Worm (Caenorhabditis elegans) whole organism, L1 larva: ENCODE results near the gene rack-1.

Experiments
- C04F5.9 ChIP-seq: sonication (generic microtip); optimal IDR thresholded peaks from 2 replicates; lab custom pipeline; 2016; ENCODE audit warnings: missing genetic modification characterization, missing compliant biosample characterization
- C34B4.2 ChIP-seq: sonication (generic microtip); optimal IDR thresholded peaks from 2 replicates; lab custom pipeline; 2017; ENCODE audit warnings: mild to moderate bottlenecking, missing genetic modification characterization, missing compliant biosample characterization
- aly-2 ChIP-seq: fragments of 150-350 bp; optimal IDR thresholded peaks from 2 replicates; lab custom pipeline; 2014; ENCODE audit warnings: missing biosample characterization, missing genetic modification characterization
- ama-1 ChIP-seq: fragments of 150-350 bp; optimal IDR thresholded peaks from 2 replicates; lab custom pipeline; 2014
- blmp-1 ChIP-seq: fragments of 150-350 bp; optimal IDR thresholded peaks from 2 replicates; lab custom pipeline; 2014; ENCODE audit warnings: missing biosample characterization, missing genetic modification characterization
- ceh-63 ChIP-seq: fragments of 200-800 bp; sonication (Bioruptor generic); optimal IDR thresholded peaks from 2 replicates; lab custom pipeline; 2018; ENCODE audit warnings: mild to moderate bottlenecking, missing genetic modification characterization, missing compliant biosample characterization
- ceh-8 ChIP-seq: fragments of 200-800 bp; sonication (Bioruptor generic); optimal IDR thresholded peaks from 2 replicates; lab custom pipeline; 2018; ENCODE audit warnings: mild to moderate bottlenecking, missing genetic modification characterization, moderate library complexity, missing compliant biosample characterization
- ceh-82 ChIP-seq, 3 experiments: fragments of 150-350 bp in 1 of 3; sonication (generic microtip) in 2 of 3; optimal IDR thresholded peaks; 2 replicates each; lab custom pipeline; 2014 to 2017; ENCODE audit warnings: missing biosample characterization in 3 of 3, missing genetic modification characterization in 3 of 3
- ceh-88 ChIP-seq: fragments of 200-800 bp; sonication (Bioruptor generic); IDR thresholded peaks from 2 replicates; pipeline ENCODE4 v1.3.6; 2022; ENCODE audit warnings: missing genetic modification characterization, missing compliant biosample characterization
- ceh-90 ChIP-seq: sonication (generic microtip); optimal IDR thresholded peaks from 2 replicates; lab custom pipeline; 2016; ENCODE audit warnings: missing genetic modification characterization, missing compliant biosample characterization
- ces-1 ChIP-seq: fragments of 150-350 bp; optimal IDR thresholded peaks from 2 replicates; lab custom pipeline; 2014; ENCODE audit warnings: missing biosample characterization, missing genetic modification reagents, missing genetic modification characterization
- dpl-1 ChIP-seq, 3 experiments: fragments of 150-350 bp in 2 of 3; sonication (generic microtip) in 1 of 3; optimal IDR thresholded peaks; 2 replicates each; lab custom pipeline; 2014 to 2017; ENCODE audit warnings: missing biosample characterization in 3 of 3, missing genetic modification characterization in 3 of 3, missing genetic modification reagents in 3 of 3
- efl-1 ChIP-seq, 4 experiments: fragments of 150-350 bp; optimal IDR thresholded peaks in 3 of 4; peaks in 1 of 4; 1 replicate in 1 of 4; 2 replicates in 3 of 4; lab custom pipeline; 2014; ENCODE audit warnings: missing biosample characterization in 2 of 4, missing genetic modification characterization in 2 of 4, missing genetic modification reagents in 2 of 4
- fkh-10 ChIP-seq: sonication (generic microtip); optimal IDR thresholded peaks from 2 replicates; lab custom pipeline; 2017; ENCODE audit warnings: missing biosample characterization, missing genetic modification reagents, missing genetic modification characterization
- hlh-17 ChIP-seq: fragments of 200-800 bp; sonication (Bioruptor generic); optimal IDR thresholded peaks from 2 replicates; lab custom pipeline; 2018; ENCODE audit warnings: missing genetic modification characterization, mild to moderate bottlenecking, missing compliant biosample characterization, moderate library complexity, borderline replicate concordance
- irx-1 ChIP-seq: sonication (generic microtip); optimal IDR thresholded peaks from 2 replicates; lab custom pipeline; 2016; ENCODE audit warnings: missing genetic modification characterization, missing compliant biosample characterization
- lin-35 ChIP-seq, 2 experiments: fragments of 150-350 bp; optimal IDR thresholded peaks; 2 replicates each; lab custom pipeline; 2014; ENCODE audit warnings: missing biosample characterization in 2 of 2, missing genetic modification characterization in 2 of 2, missing genetic modification reagents in 2 of 2
- lin-39 ChIP-seq: fragments of 150-350 bp; optimal IDR thresholded peaks from 2 replicates; lab custom pipeline; 2014; ENCODE audit warnings: missing biosample characterization, missing genetic modification reagents, missing genetic modification characterization
- lsy-2 ChIP-seq, 2 experiments: fragments of 150-350 bp; optimal IDR thresholded peaks; 2 replicates each; lab custom pipeline; 2014; ENCODE audit warnings: missing biosample characterization in 2 of 2, missing genetic modification characterization in 2 of 2
- mab-9 ChIP-seq: fragments of 200-800 bp; sonication (Bioruptor generic); IDR thresholded peaks from 2 replicates; pipeline ENCODE4 v1.3.6; 2022; ENCODE audit warnings: missing genetic modification reagents, missing genetic modification characterization, missing compliant biosample characterization
- mef-2 ChIP-seq: fragments of 150-350 bp; optimal IDR thresholded peaks from 2 replicates; lab custom pipeline; 2014; ENCODE audit warnings: missing biosample characterization, missing genetic modification characterization
- nhr-11 ChIP-seq: fragments of 150-350 bp; optimal IDR thresholded peaks from 2 replicates; lab custom pipeline; 2014; ENCODE audit warnings: missing biosample characterization, missing genetic modification characterization
- nhr-12 ChIP-seq: sonication (generic microtip); optimal IDR thresholded peaks from 2 replicates; lab custom pipeline; 2017; ENCODE audit warnings: missing biosample characterization, missing genetic modification characterization
- nhr-19 ChIP-seq: fragments of 200-800 bp; sonication (Bioruptor generic); conservative IDR thresholded peaks from 2 replicates; pipeline ENCODE4 v1.3.6; 2022; ENCODE audit warnings: missing genetic modification characterization, missing compliant biosample characterization
- nhr-28 ChIP-seq: fragments of 150-350 bp; optimal IDR thresholded peaks from 2 replicates; lab custom pipeline; 2014; ENCODE audit warnings: missing biosample characterization, missing genetic modification characterization
- nhr-47 ChIP-seq: sonication (generic microtip); optimal IDR thresholded peaks from 2 replicates; lab custom pipeline; 2016; ENCODE audit warnings: mild to moderate bottlenecking, missing genetic modification characterization, moderate library complexity, missing compliant biosample characterization
- nhr-77 ChIP-seq: fragments of 150-350 bp; optimal IDR thresholded peaks from 2 replicates; lab custom pipeline; 2014; ENCODE audit warnings: missing biosample characterization, missing genetic modification characterization
- nhr-85 ChIP-seq: sonication (generic microtip); peaks from one replicate; lab custom pipeline; 2016; ENCODE audit warnings: missing genetic modification characterization, inconsistent platforms, missing compliant biosample characterization
- nhr-90 ChIP-seq: sonication (generic microtip); optimal IDR thresholded peaks from 2 replicates; lab custom pipeline; 2016; ENCODE audit warnings: mild to moderate bottlenecking, missing genetic modification characterization, missing compliant biosample characterization; ENCODE audit not compliant: poor library complexity
- pag-3 ChIP-seq: sonication (generic microtip); optimal IDR thresholded peaks from 2 replicates; lab custom pipeline; 2017; ENCODE audit warnings: missing genetic modification characterization, mild to moderate bottlenecking, missing compliant biosample characterization, antibody characterized with exemption, borderline replicate concordance; ENCODE audit not compliant: insufficient read depth
- pax-3 ChIP-seq: fragments of 200-800 bp; sonication (Bioruptor generic); optimal IDR thresholded peaks from 2 replicates; lab custom pipeline; 2018; ENCODE audit warnings: mild to moderate bottlenecking, missing genetic modification characterization, moderate library complexity, missing compliant biosample characterization
- pqm-1 ChIP-seq: sonication (generic microtip); optimal IDR thresholded peaks from 3 replicates; lab custom pipeline; 2017; ENCODE audit warnings: missing biosample characterization, missing genetic modification characterization
- rnt-1 ChIP-seq: sonication (generic microtip); optimal IDR thresholded peaks from 2 replicates; lab custom pipeline; 2016; ENCODE audit warnings: mild to moderate bottlenecking, missing genetic modification characterization, moderate library complexity, missing compliant biosample characterization
- skn-1 ChIP-seq: fragments of 150-350 bp; optimal IDR thresholded peaks from 2 replicates; lab custom pipeline; 2014; ENCODE audit warnings: missing biosample characterization, missing genetic modification characterization
- snpc-4 ChIP-seq: fragments of 150-350 bp; optimal IDR thresholded peaks from 2 replicates; lab custom pipeline; 2014; ENCODE audit warnings: missing biosample characterization, missing genetic modification characterization
- sox-4 ChIP-seq: sonication (generic microtip); optimal IDR thresholded peaks from 2 replicates; lab custom pipeline; 2016; ENCODE audit warnings: missing genetic modification characterization, missing compliant biosample characterization
- sptf-1 ChIP-seq: fragments of 150-350 bp; optimal IDR thresholded peaks from 2 replicates; lab custom pipeline; 2014; ENCODE audit warnings: missing biosample characterization, missing genetic modification characterization
- tbx-2 ChIP-seq: sonication (generic microtip); optimal IDR thresholded peaks from 2 replicates; lab custom pipeline; 2016; ENCODE audit warnings: missing genetic modification characterization, missing compliant biosample characterization
- unc-130 ChIP-seq: fragments of 150-350 bp; optimal IDR thresholded peaks from 2 replicates; lab custom pipeline; 2017; ENCODE audit warnings: missing biosample characterization, missing genetic modification characterization, inconsistent platforms
- unc-62 ChIP-seq: fragments of 150-350 bp; optimal IDR thresholded peaks from 2 replicates; lab custom pipeline; 2014; ENCODE audit warnings: missing biosample characterization, missing genetic modification reagents, missing genetic modification characterization
- unc-98 ChIP-seq: fragments of 200-800 bp; sonication (Bioruptor generic); IDR thresholded peaks from 2 replicates; pipeline ENCODE4 v1.3.6; 2022; ENCODE audit warnings: missing genetic modification characterization, missing compliant biosample characterization
- zag-1 ChIP-seq: fragments of 150-350 bp; optimal IDR thresholded peaks from 2 replicates; lab custom pipeline; 2014; ENCODE audit warnings: missing biosample characterization, missing genetic modification characterization
- zip-4 ChIP-seq: fragments of 200-800 bp; sonication (Bioruptor generic); optimal IDR thresholded peaks from 2 replicates; lab custom pipeline; 2018; ENCODE audit warnings: mild to moderate bottlenecking, missing genetic modification characterization, moderate library complexity, missing compliant biosample characterization

Gene rack-1

DNA sequence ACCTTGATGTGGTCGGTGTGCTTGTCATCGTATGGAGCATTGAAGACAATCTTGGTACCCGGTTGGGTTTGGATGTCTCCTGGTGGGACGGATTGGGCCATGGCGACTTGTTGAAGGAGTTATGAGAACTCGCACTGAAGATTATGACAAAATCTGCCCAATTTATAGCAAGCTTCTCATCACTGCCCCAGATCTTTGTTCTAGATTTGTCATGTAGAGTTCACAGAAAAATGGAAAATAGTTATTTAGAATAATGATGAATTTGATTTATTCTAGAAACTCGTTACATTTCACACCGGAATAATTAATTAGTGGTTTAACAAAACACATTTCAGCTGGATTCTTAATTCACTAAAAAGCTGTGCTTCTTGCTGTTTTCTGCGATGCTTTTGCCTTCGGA, 32.8 kb upstream of the rack-1 start, which contains the start of gene msp-38:
TSS of gene msp-38 (minus strand) at position 101 of the 400 bp plus-strand sequence.
- TF ChIP-seq lin-35 (GFP tag; optimal IDR thresholded peaks at IDR 0.05; lab: Kevin White, UChicago) (no peak), fkh-10 (GFP tag; lab: Kevin White, UChicago) (no peak), tbx-2 (no peak), mab-9 (no peak), pqm-1 (tag; lab: Kevin White, UChicago) (no peak), ceh-8 (no peak), nhr-77 (tag; lab: Kevin White, UChicago) (no peak), nhr-19 (GFP tag; lab: Robert Waterston, UW) (no peak), nhr-47 (no peak), ces-1 (no peak), nhr-28 (no peak), efl-1 (optimal IDR thresholded peaks at IDR 0.05; lab: Kevin White, UChicago) (no peak), efl-1 (GFP tag; optimal IDR thresholded peaks at IDR 0.05 in 1 of 2; lab: Kevin White, UChicago) (no peak), nhr-11 (tag; lab: Kevin White, UChicago) (no peak), sox-4 (tag; lab: Kevin White, UChicago) (no peak), nhr-12 (tag; lab: Kevin White, UChicago) (no peak), ceh-82 (tag; optimal IDR thresholded peaks at IDR 0.05; lab: Kevin White, UChicago) (no peak), nhr-90 (tag; lab: Kevin White, UChicago) (no peak), pag-3 (tag; lab: Kevin White, UChicago) (no peak), ceh-63 (GFP tag; lab: Kevin White, UChicago) (no peak), C34B4.2 (no peak)

ce11 chrIV:10144487-10144886, 32.0 kb upstream of the rack-1 start:
- TF ChIP-seq snpc-4 (tag; lab: Kevin White, UChicago) (no peak), skn-1 (tag; lab: Kevin White, UChicago) (peak; percentile 55)

DNA sequence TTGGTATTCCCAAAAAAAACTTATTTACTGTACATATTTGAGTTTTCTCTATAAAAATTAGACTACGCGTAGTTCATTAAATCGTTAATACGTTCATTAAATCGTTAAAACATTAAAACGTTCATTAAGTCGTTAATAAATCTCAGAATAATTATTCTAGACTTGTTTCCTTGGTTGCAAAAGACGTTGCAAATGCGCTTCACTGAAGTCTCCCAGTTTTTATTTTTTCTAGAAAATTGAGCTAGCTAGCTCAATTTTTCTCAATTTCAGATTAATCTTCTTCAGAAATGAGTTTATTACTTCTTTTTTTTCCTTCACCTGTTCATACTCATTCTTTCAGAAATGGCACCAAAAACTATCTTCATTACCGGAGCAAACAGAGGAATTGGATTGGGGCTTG, 31.6 kb upstream of the rack-1 start:
- TF ChIP-seq ceh-88: no peak
- no peak for TF ChIP-seq efl-1 (optimal IDR thresholded peaks at IDR 0.05; lab: Kevin White, UChicago)
- TF ChIP-seq efl-1 (GFP tag; optimal IDR thresholded peaks at IDR 0.05 in 1 of 2; lab: Kevin White, UChicago): no peak
- TF ChIP-seq pqm-1 (tag; lab: Kevin White, UChicago): no peak
- TF ChIP-seq unc-62: no peak
- no peak for TF ChIP-seq rnt-1 (tag; lab: Kevin White, UChicago)
- TF ChIP-seq sptf-1 (tag; lab: Kevin White, UChicago): no peak
- no peak for TF ChIP-seq dpl-1 (GFP tag; optimal IDR thresholded peaks at IDR 0.05; lab: Kevin White, UChicago)
- TF ChIP-seq lin-39 (tag; lab: Kevin White, UChicago): no peak
- TF ChIP-seq zag-1 (tag; lab: Kevin White, UChicago): no peak
- TF ChIP-seq nhr-12 (tag; lab: Kevin White, UChicago): no peak
- TF ChIP-seq aly-2 (tag; lab: Kevin White, UChicago): no peak
- TF ChIP-seq blmp-1 (tag; lab: Kevin White, UChicago): no peak
- TF ChIP-seq nhr-11 (tag; lab: Kevin White, UChicago): no peak
- TF ChIP-seq ceh-82 (tag; optimal IDR thresholded peaks at IDR 0.05; lab: Kevin White, UChicago): no peak
- TF ChIP-seq nhr-19 (GFP tag; lab: Robert Waterston, UW): no peak
- no peak for TF ChIP-seq ceh-90
- no peak for TF ChIP-seq lsy-2 (tag; optimal IDR thresholded peaks at IDR 0.05; lab: Kevin White, UChicago)
- TF ChIP-seq, all 84 proteins: peak for 0

DNA sequence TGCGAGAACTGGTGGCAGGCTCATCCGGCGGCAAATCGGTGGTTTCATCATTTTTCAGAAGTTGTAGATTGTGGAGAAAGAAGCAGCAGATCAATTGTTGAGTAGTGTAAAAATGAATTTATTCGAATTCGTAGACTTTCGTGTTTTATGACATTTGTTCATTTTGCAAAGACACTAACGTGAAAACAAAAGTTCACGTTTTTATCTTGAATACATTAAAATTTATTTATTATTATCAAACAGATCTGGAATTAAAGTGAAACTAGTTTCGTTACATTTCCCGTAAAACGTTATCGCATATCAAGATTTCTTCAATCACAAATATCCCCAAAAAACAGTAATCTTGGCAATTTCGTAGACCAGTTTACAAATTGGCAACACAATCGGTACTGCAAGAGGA, 29.6 kb upstream of the rack-1 start, which contains the start of gene T14G10.8:
TSS of gene T14G10.8 (minus strand) at position 101 of the 400 bp plus-strand sequence.
- no peak for TF ChIP-seq nhr-47
- no peak for TF ChIP-seq unc-130 (tag; lab: Kevin White, UChicago)
- no peak for TF ChIP-seq unc-98
- no peak for TF ChIP-seq sox-4 (tag; lab: Kevin White, UChicago)
- TF ChIP-seq hlh-17: no peak
- no peak for TF ChIP-seq mef-2 (tag; lab: Kevin White, UChicago)
- no peak for TF ChIP-seq irx-1
- TF ChIP-seq nhr-90 (tag; lab: Kevin White, UChicago): no peak
- TF ChIP-seq pax-3 (tag; lab: Kevin White, UChicago): no peak
- no peak for TF ChIP-seq zip-4 (GFP tag; lab: Kevin White, UChicago)
- TF ChIP-seq ama-1 (lab: Kevin White, UChicago): no peak
- no peak for TF ChIP-seq C04F5.9 (tag; lab: Kevin White, UChicago)
- no peak for TF ChIP-seq sptf-1 (tag; lab: Kevin White, UChicago)
- no peak for TF ChIP-seq nhr-85 (tag; lab: Kevin White, UChicago)
